Worm (Caenorhabditis elegans): ENCODE data around the gene C28H8.7.

DNA sequence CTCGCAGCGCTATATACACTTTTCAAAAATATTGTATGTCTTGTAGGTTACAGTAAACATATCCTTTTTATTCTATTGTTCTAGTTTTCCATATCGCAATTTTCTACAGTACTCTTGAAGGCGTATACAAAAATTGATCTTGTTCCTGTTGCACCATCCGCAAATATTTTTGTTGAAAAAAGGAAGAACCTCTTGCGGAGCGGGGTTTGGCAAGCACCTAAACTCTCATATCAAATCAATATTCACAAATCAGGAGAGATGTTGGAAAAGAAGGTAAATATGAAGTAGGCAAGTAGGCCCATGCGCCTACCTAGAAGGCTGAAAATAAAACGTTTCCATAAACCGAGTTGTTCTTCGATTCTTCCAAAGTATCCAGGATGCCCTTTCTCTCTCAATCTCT, 2.8 kb downstream of the C28H8.7 start, which contains the start of gene C28H8.5:
- no peak for TF ChIP-seq lin-39 (tag; optimal IDR thresholded peaks at IDR 0.05)
- no peak for TF ChIP-seq F49E8.2 (tag; optimal IDR thresholded peaks at IDR 0.05; ENCODE audit: borderline replicate concordance)
- no peak for TF ChIP-seq skn-1 (tag; optimal IDR thresholded peaks at IDR 0.05)
- TF ChIP-seq nhr-11 (tag; optimal IDR thresholded peaks at IDR 0.05) = no peak

All from whole organism, L4 larva.